Fruit fly (Drosophila melanogaster) whole organism, wandering third instar larva: ENCODE results near the gene AP-1-2beta.

Experiments used
- Abd-B ChIP-seq: fragments of >200 bp; optimal IDR thresholded peaks from 2 replicates; lab custom pipeline; 2017; ENCODE audit warnings: missing biosample characterization, missing genetic modification characterization
- GATAd ChIP-seq: sonication (Bioruptor generic); optimal IDR thresholded peaks from 2 replicates; lab custom pipeline; 2016; ENCODE audit warnings: missing biosample characterization, missing genetic modification characterization
- Hnf4 ChIP-seq: fragments of 200-800 bp; sonication (Bioruptor generic); optimal IDR thresholded peaks from 2 replicates; lab custom pipeline; 2016; ENCODE audit warnings: missing biosample characterization, mild to moderate bottlenecking, missing genetic modification characterization
- Hr78 ChIP-seq: fragments of >200 bp; optimal IDR thresholded peaks from 2 replicates; lab custom pipeline; 2017; ENCODE audit warnings: missing biosample characterization, missing genetic modification characterization
- Myc ChIP-seq: fragments of >200 bp; optimal IDR thresholded peaks from 2 replicates; lab custom pipeline; 2017
- Vsx2 ChIP-seq: fragments of 200-300, 225-300 bp; sonication (Bioruptor generic); optimal IDR thresholded peaks from 2 replicates; lab custom pipeline; 2018; ENCODE audit warnings: missing biosample characterization, missing genetic modification characterization; ENCODE audit not compliant: partially characterized antibody
- ey ChIP-seq: fragments of 200-800 bp; sonication (Bioruptor generic); optimal IDR thresholded peaks from 2 replicates; lab custom pipeline; 2016; ENCODE audit warnings: missing biosample characterization, missing genetic modification characterization
- fru ChIP-seq: fragments of 200-800 bp; sonication (Bioruptor generic); optimal IDR thresholded peaks from 3 replicates; lab custom pipeline; 2016; ENCODE audit warnings: missing biosample characterization, mild to moderate bottlenecking, missing genetic modification characterization
- h ChIP-seq: fragments of 200-800 bp; sonication (Bioruptor generic); optimal IDR thresholded peaks from 3 replicates; lab custom pipeline; 2016; ENCODE audit warnings: missing biosample characterization, mild to moderate bottlenecking, missing genetic modification characterization
- rgr ChIP-seq: fragments of 200-800 bp; sonication (Bioruptor generic); optimal IDR thresholded peaks from 3 replicates; lab custom pipeline; 2016; ENCODE audit warnings: missing biosample characterization, mild to moderate bottlenecking, missing genetic modification characterization

DNA sequence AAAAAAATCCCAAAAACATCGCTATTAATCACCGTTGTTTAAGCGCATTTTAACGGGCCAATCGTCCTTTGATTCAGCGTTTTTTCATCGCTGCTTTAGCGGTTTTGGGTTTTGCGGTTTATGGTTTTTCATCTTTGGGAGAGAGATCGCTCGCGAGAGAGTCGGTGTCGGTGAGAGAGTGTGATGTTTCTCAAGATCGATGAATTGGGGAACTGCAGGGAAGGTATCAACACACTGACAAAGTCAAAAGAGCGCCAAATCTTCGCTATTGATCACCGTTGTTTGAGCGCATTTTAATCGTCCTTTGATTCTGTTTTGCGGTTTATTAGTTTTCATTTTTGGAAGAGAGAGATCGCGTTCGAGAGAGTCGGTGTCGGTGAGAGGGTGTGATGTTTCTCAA, 40.8 kb upstream of the AP-1-2beta start:
- TF ChIP-seq Abd-B (no peak), ey (GFP tag; lab: Kevin White, UChicago) (no peak), fru (GFP tag; lab: Kevin White, UChicago) (no peak), Hnf4 (GFP tag; lab: Kevin White, UChicago) (no peak), Myc (lab: Kevin White, UChicago) (no peak), rgr (GFP tag; lab: Kevin White, UChicago) (no peak), Vsx2 (GFP tag; lab: Kevin White, UChicago) (no peak), Hr78 (GFP tag; lab: Kevin White, UChicago) (no peak), GATAd (GFP tag; lab: Kevin White, UChicago) (no peak), h (GFP tag; lab: Kevin White, UChicago) (no peak)
